Worm (Caenorhabditis elegans): ENCODE data around the gene str-171.
"Not testable (repeated sequence)": the region's sequence is repeated elsewhere in the genome, so short reads cannot be mapped to it uniquely, and the experiment has no call there.

The str-171 gene

ce11 chrV:15113992-15114391, 18.3 kb downstream of the str-171 start, which contains the start of gene T01G5.6:
T01G5.6 (minus strand) TSS chrV:15114092.
- TF ChIP-seq ceh-13 (GFP tag; optimal IDR thresholded peaks at IDR 0.05) (no peak), hmbx-1 (tag; optimal IDR thresholded peaks at IDR 0.05) (no peak)

ce11 chrV:15111660-15112059, 20.7 kb downstream of the str-171 start, which contains the start of gene T01G5.7:
T01G5.7 (plus strand) TSS chrV:15111960.
- no peak for TF ChIP-seq scrt-1 (GFP tag; IDR thresholded peaks at IDR 0.05)
- TF ChIP-seq ceh-36 (tag; optimal IDR thresholded peaks at IDR 0.05) = no peak
- TF ChIP-seq ama-1 (optimal IDR thresholded peaks at IDR 0.05) = no peak
- no peak for TF ChIP-seq sea-1 (GFP tag; conservative IDR thresholded peaks at IDR 0.05)
- no peak for TF ChIP-seq B0310.2 (tag; optimal IDR thresholded peaks at IDR 0.05)
- TF ChIP-seq tbx-11 (GFP tag; IDR thresholded peaks at IDR 0.05) = no peak
- no peak for TF ChIP-seq flt-1 (GFP tag; IDR thresholded peaks at IDR 0.05)
- no peak for TF ChIP-seq ets-7 (tag; optimal IDR thresholded peaks at IDR 0.05)

- TF ChIP-seq tbx-37 (GFP tag; conservative IDR thresholded peaks at IDR 0.05) (no peak), pes-1 (GFP tag; IDR thresholded peaks at IDR 0.05) (no peak), ceh-36 (tag; optimal IDR thresholded peaks at IDR 0.05) (no peak), ceh-13 (GFP tag; optimal IDR thresholded peaks at IDR 0.05) (no peak), B0310.2 (tag; optimal IDR thresholded peaks at IDR 0.05) (no peak), hmg-4 (GFP tag; optimal IDR thresholded peaks at IDR 0.05) (no peak), F13C5.2 (tag; optimal IDR thresholded peaks at IDR 0.05) (no peak), sea-1 (GFP tag; conservative IDR thresholded peaks at IDR 0.05) (no peak)
Measured at ce11 chrV:15109260-15109659, 23.1 kb downstream of the str-171 start, which contains the start of gene Y75B12A.2. Y75B12A.2 (plus strand) TSS chrV:15109560.

- TF ChIP-seq ceh-36 (tag; optimal IDR thresholded peaks at IDR 0.05); B0310.2 (tag; optimal IDR thresholded peaks at IDR 0.05); tbx-11 (GFP tag; IDR thresholded peaks at IDR 0.05): not testable (repeated sequence)
Measured at ce11 chrV:15105893-15106598, 26.3 kb downstream of the str-171 start, which contains the start of gene C01G10.14. C01G10.14 (minus strand) TSS chrV:15105943.

ce11 chrV:15099447-15099846, 32.9 kb downstream of the str-171 start, which contains the start of gene C01G10.1:
C01G10.1 (plus strand) TSS chrV:15099747.
- TF ChIP-seq ama-1 (optimal IDR thresholded peaks at IDR 0.05) = no peak
- TF ChIP-seq aly-1 (tag; optimal IDR thresholded peaks at IDR 0.05) = no peak
- TF ChIP-seq ceh-36 (tag; optimal IDR thresholded peaks at IDR 0.05) = no peak
- no peak for TF ChIP-seq ceh-13 (GFP tag; optimal IDR thresholded peaks at IDR 0.05)
- TF ChIP-seq F13C5.2 (tag; optimal IDR thresholded peaks at IDR 0.05) = no peak
- no peak for TF ChIP-seq hmg-4 (GFP tag; optimal IDR thresholded peaks at IDR 0.05)
- no peak for TF ChIP-seq hnd-1 (tag; optimal IDR thresholded peaks at IDR 0.05)
- TF ChIP-seq tbx-11 (GFP tag; IDR thresholded peaks at IDR 0.05) = no peak
- no peak for TF ChIP-seq ets-7 (tag; optimal IDR thresholded peaks at IDR 0.05)
- no peak for TF ChIP-seq sea-1 (GFP tag; conservative IDR thresholded peaks at IDR 0.05)
- no peak for TF ChIP-seq pes-1 (GFP tag; IDR thresholded peaks at IDR 0.05)
- TF ChIP-seq scrt-1 (GFP tag; IDR thresholded peaks at IDR 0.05) = no peak
- TF ChIP-seq tra-4 (tag; optimal IDR thresholded peaks at IDR 0.05) = no peak
- TF ChIP-seq B0310.2 (tag; optimal IDR thresholded peaks at IDR 0.05) = no peak
- TF ChIP-seq hmbx-1 (tag; optimal IDR thresholded peaks at IDR 0.05) = no peak
- TF ChIP-seq flt-1 (GFP tag; IDR thresholded peaks at IDR 0.05) = no peak
- TF ChIP-seq tbx-37 (GFP tag; conservative IDR thresholded peaks at IDR 0.05) = no peak

- TF ChIP-seq ets-7 (tag; optimal IDR thresholded peaks at IDR 0.05) = no peak
- no peak for TF ChIP-seq pes-1 (GFP tag; IDR thresholded peaks at IDR 0.05)
- TF ChIP-seq F13C5.2 (tag; optimal IDR thresholded peaks at IDR 0.05) = no peak
- TF ChIP-seq hmg-4 (GFP tag; optimal IDR thresholded peaks at IDR 0.05) = no peak
- no peak for TF ChIP-seq tbx-37 (GFP tag; conservative IDR thresholded peaks at IDR 0.05)
- no peak for TF ChIP-seq ceh-13 (GFP tag; optimal IDR thresholded peaks at IDR 0.05)
- TF ChIP-seq tbx-11 (GFP tag; IDR thresholded peaks at IDR 0.05) = no peak
- no peak for TF ChIP-seq ceh-36 (tag; optimal IDR thresholded peaks at IDR 0.05)
Measured at ce11 chrV:15094749-15095148, 37.6 kb downstream of the str-171 start, which contains the start of gene srx-78. srx-78 (plus strand) TSS chrV:15095049.

- TF ChIP-seq scrt-1 (GFP tag; IDR thresholded peaks at IDR 0.05) = no peak
- TF ChIP-seq tra-4 (tag; optimal IDR thresholded peaks at IDR 0.05) = no peak
- TF ChIP-seq hnd-1 (tag; optimal IDR thresholded peaks at IDR 0.05) = no peak
- TF ChIP-seq sea-1 (GFP tag; conservative IDR thresholded peaks at IDR 0.05) = no peak
- TF ChIP-seq B0310.2 (tag; optimal IDR thresholded peaks at IDR 0.05) = no peak
- no peak for TF ChIP-seq aly-1 (tag; optimal IDR thresholded peaks at IDR 0.05)
- no peak for TF ChIP-seq pes-1 (GFP tag; IDR thresholded peaks at IDR 0.05)
- TF ChIP-seq ceh-13 (GFP tag; optimal IDR thresholded peaks at IDR 0.05) = no peak
- TF ChIP-seq tbx-11 (GFP tag; IDR thresholded peaks at IDR 0.05) = no peak
- no peak for TF ChIP-seq ama-1 (optimal IDR thresholded peaks at IDR 0.05)
- TF ChIP-seq F13C5.2 (tag; optimal IDR thresholded peaks at IDR 0.05) = no peak
- no peak for TF ChIP-seq ets-7 (tag; optimal IDR thresholded peaks at IDR 0.05)
- TF ChIP-seq ceh-36 (tag; optimal IDR thresholded peaks at IDR 0.05) = no peak
Measured at ce11 chrV:15092666-15093065, 39.7 kb downstream of the str-171 start, which contains the start of gene txt-12. txt-12 (plus strand) TSS chrV:15092966.

- TF ChIP-seq ceh-13 (GFP tag; optimal IDR thresholded peaks at IDR 0.05) (no peak), sea-1 (GFP tag; conservative IDR thresholded peaks at IDR 0.05) (no peak), flt-1 (GFP tag; IDR thresholded peaks at IDR 0.05) (no peak), hmg-4 (GFP tag; optimal IDR thresholded peaks at IDR 0.05) (no peak), pes-1 (GFP tag; IDR thresholded peaks at IDR 0.05) (no peak), tra-4 (tag; optimal IDR thresholded peaks at IDR 0.05) (no peak), F13C5.2 (tag; optimal IDR thresholded peaks at IDR 0.05) (no peak), hnd-1 (tag; optimal IDR thresholded peaks at IDR 0.05) (no peak), aly-1 (tag; optimal IDR thresholded peaks at IDR 0.05) (no peak), B0310.2 (tag; optimal IDR thresholded peaks at IDR 0.05) (no peak), scrt-1 (GFP tag; IDR thresholded peaks at IDR 0.05) (no peak), hmbx-1 (tag; optimal IDR thresholded peaks at IDR 0.05) (no peak), tbx-11 (GFP tag; IDR thresholded peaks at IDR 0.05) (no peak), tbx-37 (GFP tag; conservative IDR thresholded peaks at IDR 0.05) (no peak), ets-7 (tag; optimal IDR thresholded peaks at IDR 0.05) (no peak), ama-1 (optimal IDR thresholded peaks at IDR 0.05) (no peak), ceh-36 (tag; optimal IDR thresholded peaks at IDR 0.05) (no peak)
Measured at ce11 chrV:15090457-15090856, 41.9 kb downstream of the str-171 start, which contains the start of gene C01G10.17. C01G10.17 (plus strand) TSS chrV:15090757.

Measured in whole organism, early embryonic.